Worm (Caenorhabditis elegans): ENCODE measurements around the gene ufm-1.

- no peak for TF ChIP-seq flt-1 (GFP tag; IDR thresholded peaks at IDR 0.05)
- no peak for TF ChIP-seq aly-1 (tag; optimal IDR thresholded peaks at IDR 0.05)
- TF ChIP-seq F13C5.2 (tag; optimal IDR thresholded peaks at IDR 0.05), result no peak
- TF ChIP-seq ets-7 (tag; optimal IDR thresholded peaks at IDR 0.05), result no peak
- no peak for TF ChIP-seq ama-1 (optimal IDR thresholded peaks at IDR 0.05)
Observed at ce11 chrIII:7819866-7820265, 38.9 kb upstream of the ufm-1 start.

Measured in whole organism, early embryonic.